Fruit fly (Drosophila melanogaster) whole organism, embryonic: Measurements from ENCODE around the gene Trl.

Experiments used
- Awh ChIP-seq: fragments of 200-800 bp; sonication (Bioruptor generic); IDR thresholded peaks from 2 replicates; pipeline ENCODE4, ENCODE4 v1.3.6; 2022; ENCODE audit warnings: missing biosample characterization, missing genetic modification characterization
- BEAF-32 ChIP-seq: fragments of 200-800 bp; sonication (Bioruptor generic); optimal IDR thresholded peaks from 3 replicates; lab custom pipeline; 2017; ENCODE audit warnings: missing biosample characterization, missing genetic modification characterization, mild to moderate bottlenecking, moderate library complexity, missing genetic modification reagents
- CG10267 ChIP-seq: fragments of 200-800 bp; sonication (Bioruptor generic); optimal IDR thresholded peaks from 2 replicates; lab custom pipeline; 2018; ENCODE audit warnings: missing biosample characterization, mild to moderate bottlenecking, missing genetic modification characterization, moderate library complexity
- CG10321 ChIP-seq: fragments of 200-800 bp; sonication (Bioruptor generic); IDR thresholded peaks from 2 replicates; pipeline ENCODE4 v1.3.6; 2022; ENCODE audit warnings: missing biosample characterization, missing genetic modification characterization
- CG10543 ChIP-seq: fragments of 200-800 bp; sonication (Bioruptor generic); optimal IDR thresholded peaks from 3 replicates; lab custom pipeline; 2017; ENCODE audit warnings: missing biosample characterization, mild to moderate bottlenecking, missing genetic modification characterization, moderate library complexity
- CG10979 ChIP-seq: fragments of 200-800 bp; sonication (Bioruptor generic); optimal IDR thresholded peaks from 2 replicates; lab custom pipeline; 2018; ENCODE audit warnings: missing biosample characterization, mild to moderate bottlenecking, missing genetic modification characterization, moderate library complexity
- CG11456 ChIP-seq: fragments of 200-800 bp; sonication (Bioruptor generic); IDR thresholded peaks from 3 replicates; pipeline ENCODE4 v1.3.6; 2022; ENCODE audit warnings: missing biosample characterization, missing genetic modification characterization
- CG12104 ChIP-seq: fragments of 200-800 bp; sonication (Bioruptor generic); optimal IDR thresholded peaks from 3 replicates; lab custom pipeline; 2016; ENCODE audit warnings: missing biosample characterization, missing genetic modification characterization
- CG17359 ChIP-seq: fragments of 200-800 bp; sonication (Bioruptor generic); optimal IDR thresholded peaks from 3 replicates; lab custom pipeline; 2018; ENCODE audit warnings: missing biosample characterization, mild to moderate bottlenecking, missing genetic modification characterization, moderate library complexity
- CG17361 ChIP-seq: fragments of 200-800 bp; sonication (Bioruptor generic); IDR thresholded peaks from 3 replicates; pipeline ENCODE4 v1.3.6; 2022; ENCODE audit warnings: missing biosample characterization, missing genetic modification characterization
- CG17912 ChIP-seq: fragments of 200-800 bp; sonication (Bioruptor generic); optimal IDR thresholded peaks from 2 replicates; lab custom pipeline; 2018; ENCODE audit warnings: missing biosample characterization, mild to moderate bottlenecking, missing genetic modification characterization
- CG18262 ChIP-seq: fragments of 200-800 bp; optimal IDR thresholded peaks from 3 replicates; lab custom pipeline; 2019; ENCODE audit warnings: missing biosample characterization, mild to moderate bottlenecking, missing genetic modification characterization, moderate library complexity
- CG2889 ChIP-seq: fragments of 200-800 bp; sonication (Bioruptor generic); IDR thresholded peaks from 3 replicates; pipeline ENCODE4 v1.3.6; 2022; ENCODE audit warnings: missing biosample characterization, missing genetic modification characterization
- CG30020 ChIP-seq: fragments of 200-800 bp; optimal IDR thresholded peaks from 2 replicates; lab custom pipeline; 2019; ENCODE audit warnings: missing biosample characterization, mild to moderate bottlenecking, missing genetic modification characterization, moderate library complexity
- CG3065 ChIP-seq: fragments of 200-800 bp; sonication (Bioruptor generic); optimal IDR thresholded peaks from 2 replicates; lab custom pipeline; 2016; ENCODE audit warnings: missing biosample characterization, missing genetic modification characterization
- CG33213 ChIP-seq: fragments of 200-800 bp; sonication (Bioruptor generic); optimal IDR thresholded peaks from 3 replicates; lab custom pipeline; 2016; ENCODE audit warnings: missing biosample characterization, missing genetic modification characterization
- Camta ChIP-seq: fragments of 200-800 bp; sonication (Bioruptor generic); optimal IDR thresholded peaks from 2 replicates; lab custom pipeline; 2016; ENCODE audit warnings: missing biosample characterization, missing genetic modification characterization
- CkIIα-i1 ChIP-seq: fragments of 200-800 bp; sonication (Bioruptor generic); IDR thresholded peaks from 2 replicates; pipeline ENCODE4 v1.3.6; 2022; ENCODE audit warnings: missing biosample characterization, missing genetic modification characterization
- Doc2 ChIP-seq: fragments of 200-800 bp; sonication (Bioruptor generic); IDR thresholded peaks from 2 replicates; pipeline ENCODE4 v1.3.6; 2022; ENCODE audit warnings: missing biosample characterization, missing genetic modification characterization
- Fer3 ChIP-seq: fragments of 200-800 bp; sonication (Bioruptor generic); optimal IDR thresholded peaks from 2 replicates; lab custom pipeline; 2018; ENCODE audit warnings: missing biosample characterization, mild to moderate bottlenecking, missing genetic modification characterization, moderate library complexity
- GATAe ChIP-seq: fragments of 200-800 bp; sonication (Bioruptor generic); conservative IDR thresholded peaks from 2 replicates; pipeline ENCODE4 v1.3.6; 2022; ENCODE audit warnings: missing biosample characterization, missing genetic modification characterization
- Hr3 ChIP-seq: fragments of 200-800 bp; sonication (Bioruptor generic); optimal IDR thresholded peaks from 3 replicates; lab custom pipeline; 2016; ENCODE audit warnings: missing biosample characterization, missing genetic modification characterization
- NC2α ChIP-seq: fragments of 200-800 bp; sonication (Bioruptor generic); optimal IDR thresholded peaks from 2 replicates; lab custom pipeline; 2016; ENCODE audit warnings: missing biosample characterization, missing genetic modification characterization
- Oaz ChIP-seq: fragments of 200-800 bp; sonication (Bioruptor generic); IDR thresholded peaks from 2 replicates; pipeline ENCODE4 v1.3.6; 2022; ENCODE audit warnings: missing biosample characterization, missing genetic modification characterization
- Spps ChIP-seq: fragments of 200-800 bp; sonication (Bioruptor generic); optimal IDR thresholded peaks from 2 replicates; lab custom pipeline; 2018; ENCODE audit warnings: missing biosample characterization, mild to moderate bottlenecking, missing genetic modification characterization
- Ssrp ChIP-seq: fragments of 200-800 bp; sonication (Bioruptor generic); optimal IDR thresholded peaks from 2 replicates; lab custom pipeline; 2018; ENCODE audit warnings: missing biosample characterization, mild to moderate bottlenecking, missing genetic modification characterization, moderate library complexity
- btn ChIP-seq: fragments of 200-800 bp; sonication (Bioruptor generic); optimal IDR thresholded peaks from 2 replicates; lab custom pipeline; 2016; ENCODE audit warnings: missing biosample characterization, missing genetic modification characterization
- cas ChIP-seq: fragments of 200-800 bp; sonication (Bioruptor generic); IDR thresholded peaks from 2 replicates; pipeline ENCODE4 v1.3.6; 2022; ENCODE audit warnings: missing biosample characterization, missing genetic modification characterization
- chif ChIP-seq, 2 experiments: fragments of 200-800 bp; sonication (Bioruptor generic); optimal IDR thresholded peaks; 3 replicates each; lab custom pipeline; 2016; ENCODE audit warnings: missing biosample characterization in 2 of 2, missing genetic modification characterization in 2 of 2
- cwo ChIP-seq: fragments of 200-800 bp; sonication (Bioruptor generic); optimal IDR thresholded peaks from 3 replicates; lab custom pipeline; 2017; ENCODE audit warnings: missing biosample characterization, missing genetic modification characterization, mild to moderate bottlenecking, moderate library complexity, missing genetic modification reagents
- en ChIP-seq: fragments of 200-800 bp; sonication (Bioruptor generic); optimal IDR thresholded peaks from 2 replicates; lab custom pipeline; 2016; ENCODE audit warnings: missing biosample characterization, missing genetic modification characterization
- esg ChIP-seq: fragments of 200-800 bp; sonication (Bioruptor generic); conservative IDR thresholded peaks from 2 replicates; pipeline ENCODE4 v1.3.6; 2022; ENCODE audit warnings: missing biosample characterization, missing genetic modification characterization
- eyg ChIP-seq: fragments of 200-800 bp; sonication (Bioruptor generic); optimal IDR thresholded peaks from 3 replicates; lab custom pipeline; 2016; ENCODE audit warnings: missing biosample characterization, missing genetic modification characterization
- gcm ChIP-seq: fragments of 200-800 bp; sonication (Bioruptor generic); optimal IDR thresholded peaks from 2 replicates; lab custom pipeline; 2019; ENCODE audit warnings: missing biosample characterization, mild to moderate bottlenecking, missing genetic modification characterization, moderate library complexity
- her ChIP-seq: fragments of 200-800 bp; sonication (Bioruptor generic); optimal IDR thresholded peaks from 2 replicates; lab custom pipeline; 2016; ENCODE audit warnings: missing biosample characterization, missing genetic modification characterization
- kni ChIP-seq: fragments of 200-800 bp; sonication (Bioruptor generic); optimal IDR thresholded peaks from 3 replicates; lab custom pipeline; 2017; ENCODE audit warnings: mild to moderate bottlenecking, missing biosample characterization, missing genetic modification reagents, missing genetic modification characterization
- oc ChIP-seq: fragments of 200-800 bp; sonication (Bioruptor generic); optimal IDR thresholded peaks from 2 replicates; lab custom pipeline; 2018; ENCODE audit warnings: missing biosample characterization, mild to moderate bottlenecking, missing genetic modification characterization, moderate library complexity
- pan ChIP-seq, 4 experiments: fragments of >200 bp in 3 of 4; fragments of 200-800 bp in 1 of 4; sonication (Bioruptor generic) in 1 of 4; optimal IDR thresholded peaks in 3 of 4; IDR thresholded peaks in 1 of 4; 2 replicates each; pipeline versions ENCODE4 v1.3.6 to Lab custom; 2017 to 2022; ENCODE audit warnings: missing biosample characterization in 2 of 4, missing genetic modification characterization in 2 of 4, mixed read lengths in 1 of 4
- pb ChIP-seq: fragments of 200-800 bp; sonication (Bioruptor generic); optimal IDR thresholded peaks from 3 replicates; lab custom pipeline; 2016; ENCODE audit warnings: missing biosample characterization, missing genetic modification characterization
- ranshi ChIP-seq: fragments of 200-800 bp; sonication (Bioruptor generic); IDR thresholded peaks from 2 replicates; pipeline ENCODE4 v1.3.6; 2022; ENCODE audit warnings: missing biosample characterization, missing genetic modification characterization
- schlank ChIP-seq: fragments of 200-800 bp; sonication (Bioruptor generic); optimal IDR thresholded peaks from 2 replicates; lab custom pipeline; 2018; ENCODE audit warnings: missing biosample characterization, mild to moderate bottlenecking, missing genetic modification characterization
- sens-2 ChIP-seq: fragments of 200-800 bp; sonication (Bioruptor generic); IDR thresholded peaks from 2 replicates; pipeline ENCODE4 v1.3.6; 2022; ENCODE audit warnings: missing biosample characterization, missing genetic modification characterization
- slbo ChIP-seq: fragments of 200-800 bp; sonication (Bioruptor generic); IDR thresholded peaks from 2 replicates; pipeline ENCODE4 v1.3.6; 2022; ENCODE audit warnings: missing biosample characterization, missing genetic modification characterization
- slou ChIP-seq: fragments of 200-800 bp; sonication (Bioruptor generic); optimal IDR thresholded peaks from 3 replicates; lab custom pipeline; 2016; ENCODE audit warnings: missing biosample characterization, missing genetic modification characterization
- sob ChIP-seq: fragments of 200-800 bp; sonication (Bioruptor generic); IDR thresholded peaks from 2 replicates; pipeline ENCODE4 v1.3.6; 2022; ENCODE audit warnings: missing biosample characterization, missing genetic modification characterization
- tgo ChIP-seq: fragments of 200-800 bp; sonication (Bioruptor generic); IDR thresholded peaks from 3 replicates; pipeline ENCODE4 v1.3.6; 2022; ENCODE audit warnings: missing biosample characterization, missing genetic modification characterization
- tio ChIP-seq: fragments of 200-800 bp; sonication (Bioruptor generic); optimal IDR thresholded peaks from 2 replicates; lab custom pipeline; 2017; ENCODE audit warnings: missing biosample characterization, missing genetic modification characterization, inconsistent platforms
- twi ChIP-seq: fragments of 200-800 bp; optimal IDR thresholded peaks from 2 replicates; lab custom pipeline; 2019; ENCODE audit warnings: missing biosample characterization, mild to moderate bottlenecking, missing genetic modification characterization, moderate library complexity

The Trl gene

DNA sequence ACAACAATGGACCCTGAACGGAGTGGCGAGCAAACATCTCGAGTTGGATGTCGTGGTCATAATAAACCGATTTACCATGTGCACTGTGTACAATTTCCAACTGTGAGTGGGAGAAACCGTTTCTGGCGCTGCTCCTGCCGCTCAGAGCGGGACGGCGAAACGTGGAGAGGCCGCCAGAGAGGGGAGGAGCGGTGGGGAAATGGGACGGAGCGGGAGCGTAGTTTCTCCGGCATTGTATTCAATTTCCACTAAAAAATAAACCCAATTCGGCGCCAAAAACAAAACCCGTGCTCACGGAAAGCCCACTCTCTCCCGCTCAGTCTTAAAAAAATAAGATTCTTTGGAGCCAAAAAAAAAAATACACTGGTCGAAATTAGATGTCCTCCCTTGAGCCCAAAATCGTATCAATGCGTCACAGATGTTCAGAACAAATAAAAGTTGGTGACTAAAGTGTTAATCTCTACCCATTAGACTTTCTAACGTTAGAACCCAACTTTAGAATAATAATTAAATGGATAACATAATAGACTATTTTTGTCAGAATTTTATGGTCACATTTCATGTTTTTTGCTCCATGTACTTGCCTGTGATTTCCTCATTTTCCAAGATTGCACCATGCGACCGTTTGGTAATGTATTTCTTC is 744 bp downstream of the Trl start (continued):
- TF ChIP-seq Awh (GFP tag; lab: Robert Waterston, UW) (peak; percentile 47; the same call in 1 of the 2 replicates), GATAe (GFP tag; lab: Robert Waterston, UW) (no peak), tio (peak; percentile 69), CG10321 (0 out of 2 replicates have a peak, but pooled peaks have one; percentile 42), chif (GFP tag; optimal IDR thresholded peaks at IDR 0.05; lab: Kevin White, UChicago) (peak; percentile 61 to 63), CG10543 (GFP tag; lab: Kevin White, UChicago) (no peak), CG2889 (GFP tag; lab: Robert Waterston, UW) (no peak), Spps (tag; lab: Kevin White, UChicago) (peak; percentile 27), Camta (peak; percentile 50), CG3065 (GFP tag; lab: Kevin White, UChicago) (no peak), en (GFP tag; lab: Kevin White, UChicago) (peak; percentile 53), Oaz (GFP tag; lab: Robert Waterston, UW) (0 out of 2 replicates have a peak, but pooled peaks have one; percentile 19), Doc2 (GFP tag; lab: Robert Waterston, UW) (no peak), Hr3 (peak; percentile 63), cas (GFP tag; lab: Robert Waterston, UW) (no peak), CG17912 (GFP tag; lab: Kevin White, UChicago) (no peak), CG17359 (peak; percentile 81), CG12104 (peak; percentile 75), tgo (GFP tag; lab: Robert Waterston, UW) (peak; percentile 54; the same call in 2 of the 3 replicates), CG18262 (tag; lab: Kevin White, UChicago) (peak; percentile 62), CG30020 (no peak), CG10979 (tag; lab: Kevin White, UChicago) (peak; percentile 75), Ssrp (tag; lab: Kevin White, UChicago) (peak; percentile 63), sens-2 (no peak), cwo (GFP tag; lab: Kevin White, UChicago) (peak; percentile 36), Fer3 (tag; lab: Kevin White, UChicago) (peak; percentile 71), btn (GFP tag; lab: Kevin White, UChicago) (no peak), BEAF-32 (GFP tag; lab: Kevin White, UChicago) (no peak), schlank (peak; percentile 33), NC2α (no peak), her (peak; percentile 63), twi (tag; lab: Kevin White, UChicago) (no peak), kni (GFP tag; lab: Kevin White, UChicago) (no peak), CG10267 (tag; lab: Kevin White, UChicago) (peak; percentile 50), pan (optimal IDR thresholded peaks at IDR 0.05; lab: Kevin White, UChicago) (no peak), pan (GFP tag; optimal IDR thresholded peaks at IDR 0.05 in 1 of 2, IDR thresholded peaks at IDR 0.05 in 1 of 2) (peak in 1 of 2 experiments; percentile 70), CG17361 (GFP tag; lab: Robert Waterston, UW) (peak; percentile 52; the same call in 1 of the 3 replicates), slbo (GFP tag; lab: Robert Waterston, UW) (peak; percentile 76), ranshi (GFP tag; lab: Robert Waterston, UW) (0 out of 2 replicates have a peak, but pooled peaks have one; percentile 41), pb (no peak), oc (peak; percentile 54), gcm (peak; percentile 58), CG11456 (GFP tag; lab: Robert Waterston, UW) (peak; percentile 76; the same call in 2 of the 3 replicates), CG33213 (no peak), slou (GFP tag; lab: Kevin White, UChicago) (peak; percentile 58), esg (GFP tag; lab: Robert Waterston, UW) (peak; percentile 42), sob (GFP tag; lab: Robert Waterston, UW) (peak; percentile 50; the same call in 1 of the 2 replicates), CkIIα-i1 (GFP tag; lab: Robert Waterston, UW) (no peak), eyg (GFP tag; lab: Kevin White, UChicago) (no peak)
